Worm (Caenorhabditis elegans): ENCODE data around the gene F46C5.1.

Gene F46C5.1

DNA sequence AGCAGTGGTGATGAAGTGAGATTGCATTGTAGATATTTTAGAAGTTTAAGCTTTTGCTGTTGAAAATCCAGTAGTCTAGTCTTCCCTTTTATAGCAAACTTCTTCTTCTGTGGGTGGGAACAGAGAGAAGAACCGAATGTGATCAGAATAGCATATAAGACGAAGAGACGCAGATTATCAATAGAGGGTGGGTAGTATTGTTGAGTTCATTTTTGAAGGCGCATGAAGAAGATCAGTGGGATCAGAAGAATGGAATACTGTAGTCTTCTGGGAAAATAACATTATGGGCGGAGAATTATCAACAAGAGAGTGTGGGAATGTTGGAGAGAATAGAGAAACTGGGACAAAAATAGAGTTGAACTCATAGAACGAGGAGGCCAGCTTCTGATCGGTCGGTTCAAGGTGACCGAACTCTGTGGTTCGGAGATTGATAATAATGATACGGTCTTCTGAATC, at the start of gene F46C5.1:
TSS of gene F46C5.1 (minus strand) at position 51 of the 456 bp plus-strand sequence.
- TF ChIP-seq blmp-1 (tag; optimal IDR thresholded peaks at IDR 0.05) (peak; percentile 63), C16A3.4 (tag; optimal IDR thresholded peaks at IDR 0.05) (peak; percentile 2), unc-30 (tag; optimal IDR thresholded peaks at IDR 0.05) (no peak), snu-23 (GFP tag; optimal IDR thresholded peaks at IDR 0.05) (no peak), lsy-2 (tag; optimal IDR thresholded peaks at IDR 0.05) (peak in 1 of 2 experiments; percentile 68), elt-3 (tag; optimal IDR thresholded peaks at IDR 0.05) (peak in 2 of 6 experiments; percentile 6 to 25)

DNA sequence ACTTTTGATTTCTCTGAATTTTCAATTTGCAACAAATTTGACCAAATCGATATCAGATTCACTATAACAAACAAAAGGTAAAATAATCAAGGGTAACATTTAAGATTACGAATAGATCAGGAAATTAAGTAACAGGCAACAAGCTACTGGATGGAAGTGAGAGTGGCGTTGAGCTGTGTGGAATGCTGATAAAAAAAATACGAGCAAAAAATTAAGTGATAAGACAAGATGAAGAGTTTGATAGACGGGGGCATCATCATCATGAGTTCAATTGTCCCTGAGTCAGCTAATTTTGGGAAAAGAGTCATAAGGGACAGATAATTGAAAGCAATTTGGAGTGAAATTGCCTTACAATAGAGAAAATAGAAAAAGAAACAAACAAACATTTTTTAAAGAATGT, 45.9 kb upstream of the F46C5.1 start:
- TF ChIP-seq tbx-2 (tag; optimal IDR thresholded peaks at IDR 0.05) (no peak), sptf-1 (tag; optimal IDR thresholded peaks at IDR 0.05) (no peak), rnt-1 (tag; optimal IDR thresholded peaks at IDR 0.05) (no peak), ces-1 (GFP tag; optimal IDR thresholded peaks at IDR 0.05) (no peak), elt-2 (tag; optimal IDR thresholded peaks at IDR 0.05) (peak; percentile 31), lin-14 (GFP tag; optimal IDR thresholded peaks at IDR 0.05) (no peak), mep-1 (tag; optimal IDR thresholded peaks at IDR 0.05) (no peak), zip-4 (GFP tag; optimal IDR thresholded peaks at IDR 0.05) (no peak), nhr-71 (tag; optimal IDR thresholded peaks at IDR 0.05) (peak; percentile 24), ceh-63 (GFP tag; optimal IDR thresholded peaks at IDR 0.05) (no peak), lir-3 (tag; optimal IDR thresholded peaks at IDR 0.05; ENCODE audit: poor library complexity) (no peak), ceh-8 (GFP tag; optimal IDR thresholded peaks at IDR 0.05) (peak; percentile 7), lin-35 (GFP tag; optimal IDR thresholded peaks at IDR 0.05) (no peak)

- TF ChIP-seq unc-86 (tag; optimal IDR thresholded peaks at IDR 0.05) = no peak
- TF ChIP-seq lin-35 (GFP tag; optimal IDR thresholded peaks at IDR 0.05) = no peak
- TF ChIP-seq nhr-76 (tag; optimal IDR thresholded peaks at IDR 0.05) = no peak
- no peak for TF ChIP-seq pag-3 (tag; optimal IDR thresholded peaks at IDR 0.05; ENCODE audit: borderline replicate concordance, insufficient read depth)
- no peak for TF ChIP-seq hlh-17 (GFP tag; optimal IDR thresholded peaks at IDR 0.05; ENCODE audit: borderline replicate concordance)
- no peak for TF ChIP-seq elt-2 (tag; optimal IDR thresholded peaks at IDR 0.05)
- TF ChIP-seq dsc-1 (tag; optimal IDR thresholded peaks at IDR 0.05) = no peak
- TF ChIP-seq tlp-1 (tag; optimal IDR thresholded peaks at IDR 0.05) = no peak
- TF ChIP-seq lir-3 (tag; optimal IDR thresholded peaks at IDR 0.05; ENCODE audit: poor library complexity) = no peak
Measured at ce11 chrII:8865078-8865477, 44.1 kb upstream of the F46C5.1 start, which contains the start of gene npr-20. Gene npr-20, minus strand, starts transcription at chrII:8865178.

ce11 chrII:8859596-8859995, 38.6 kb upstream of the F46C5.1 start, which contains the start of gene snb-6:
Gene snb-6, minus strand, starts transcription at chrII:8859696.
- TF ChIP-seq fkh-4 (tag; optimal IDR thresholded peaks at IDR 0.05; ENCODE audit: borderline replicate concordance) = no peak
- no peak for TF ChIP-seq blmp-1 (tag; optimal IDR thresholded peaks at IDR 0.05)
- no peak for TF ChIP-seq hpl-2 (GFP tag; optimal IDR thresholded peaks at IDR 0.05)
- TF ChIP-seq irx-1 (tag; optimal IDR thresholded peaks at IDR 0.05) = no peak
- no peak for TF ChIP-seq unc-86 (tag; optimal IDR thresholded peaks at IDR 0.05)
- TF ChIP-seq elt-2 (tag; optimal IDR thresholded peaks at IDR 0.05) = no peak
- TF ChIP-seq pax-3 (tag; optimal IDR thresholded peaks at IDR 0.05) = no peak
- TF ChIP-seq efl-1 (optimal IDR thresholded peaks at IDR 0.05) = no peak
- no peak for TF ChIP-seq efl-1 (GFP tag; optimal IDR thresholded peaks at IDR 0.05 in 1 of 2)
- TF ChIP-seq mdl-1 (tag; optimal IDR thresholded peaks at IDR 0.05) = no peak
- TF ChIP-seq dsc-1 (tag; optimal IDR thresholded peaks at IDR 0.05) = no peak
- no peak for TF ChIP-seq Y116A8C.19 (tag; optimal IDR thresholded peaks at IDR 0.05; ENCODE audit: borderline replicate concordance)
- TF ChIP-seq swsn-7 (tag; optimal IDR thresholded peaks at IDR 0.05) = no peak
- no peak for TF ChIP-seq hlh-17 (GFP tag; optimal IDR thresholded peaks at IDR 0.05; ENCODE audit: borderline replicate concordance)
- no peak for TF ChIP-seq sptf-1 (tag; optimal IDR thresholded peaks at IDR 0.05)
- no peak for TF ChIP-seq alr-1 (tag; optimal IDR thresholded peaks at IDR 0.05; ENCODE audit: borderline replicate concordance)
- TF ChIP-seq nhr-20 (tag; optimal IDR thresholded peaks at IDR 0.05) = no peak
- no peak for TF ChIP-seq xbp-1 (tag; optimal IDR thresholded peaks at IDR 0.05)
- TF ChIP-seq ceh-63 (GFP tag; optimal IDR thresholded peaks at IDR 0.05) = no peak

Data from whole organism, L1 larva.